Worm (Caenorhabditis elegans) whole organism, midembryonic: Measurements from ENCODE around the gene srg-57.

ENCODE experiments used
- cog-1 ChIP-seq: sonication (generic microtip); optimal IDR thresholded peaks from 2 replicates; lab custom pipeline; 2016; ENCODE audit warnings: missing genetic modification characterization, missing compliant biosample characterization
- flt-1 ChIP-seq: fragments of 200-800 bp; sonication (Bioruptor generic); IDR thresholded peaks from 2 replicates; pipeline ENCODE4 v1.3.6; 2022; ENCODE audit warnings: missing genetic modification characterization, missing compliant biosample characterization
- ztf-23 ChIP-seq: fragments of 200-800 bp; sonication (Bioruptor generic); IDR thresholded peaks from 2 replicates; pipeline ENCODE4 v1.3.6; 2022; ENCODE audit warnings: missing genetic modification reagents, missing genetic modification characterization, missing compliant biosample characterization
- ztf-29 ChIP-seq: fragments of 200-800 bp; sonication (Bioruptor generic); IDR thresholded peaks from 2 replicates; pipeline ENCODE4 v1.3.6; 2022; ENCODE audit warnings: missing genetic modification reagents, missing genetic modification characterization, missing compliant biosample characterization

DNA sequence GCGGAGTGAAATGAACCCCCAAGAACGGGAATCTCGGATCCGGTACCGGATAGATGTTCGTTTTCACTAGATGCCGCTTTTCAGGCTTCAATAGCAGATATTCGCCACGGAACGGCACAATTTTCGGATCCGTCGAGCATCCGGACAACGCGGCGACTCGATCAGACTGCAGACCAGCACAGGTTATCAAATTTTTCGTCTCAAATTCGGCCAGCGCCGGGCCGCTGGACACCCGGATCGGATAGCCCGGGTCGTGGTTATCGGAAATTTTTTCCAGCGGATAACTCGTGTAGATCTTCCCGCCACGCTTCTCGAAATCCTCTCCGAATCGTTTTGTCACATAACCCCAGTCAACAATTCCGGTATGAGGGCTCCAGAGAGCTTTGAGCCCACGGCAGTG lies 43.8 kb downstream of the srg-57 start:
- TF ChIP-seq flt-1 (GFP tag; lab: Robert Waterston, UW), result no peak
- no peak for TF ChIP-seq ztf-23 (GFP tag; lab: Robert Waterston, UW)
- TF ChIP-seq cog-1, result no peak
- TF ChIP-seq ztf-29 (GFP tag; lab: Robert Waterston, UW), result no peak
